Fruit fly (Drosophila melanogaster): ENCODE data around the gene cDIP.
A peak's percentile ranks its signal among the peaks of the same experiment; 100 is the strongest.

Gene cDIP

DNA sequence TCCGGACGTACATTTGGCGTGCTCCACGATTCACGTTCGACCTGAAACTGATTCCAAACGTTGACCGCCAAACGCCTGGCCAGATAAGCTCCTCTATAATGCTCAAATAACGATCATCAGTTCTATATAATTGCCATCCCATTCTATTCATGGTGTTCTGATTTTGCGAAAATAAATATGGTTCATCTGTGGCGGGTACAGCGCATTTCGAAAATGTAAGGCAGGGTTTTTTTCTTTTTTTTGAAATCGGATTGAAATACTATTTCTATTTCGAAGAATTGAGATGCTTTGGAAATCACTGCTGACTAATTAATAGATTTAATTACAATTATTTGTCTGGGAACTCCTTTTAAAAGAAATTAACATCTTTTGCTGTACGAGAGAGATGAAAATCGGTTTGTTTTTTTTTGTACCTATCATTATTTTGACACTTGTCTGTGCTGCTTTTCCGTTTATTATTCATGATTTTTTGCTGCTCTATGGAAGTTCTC is at the start of gene cDIP:
TSS of gene cDIP (minus strand) at position 51 of the 491 bp plus-strand sequence.
- TF ChIP-seq CG10631 (GFP tag; optimal IDR thresholded peaks at IDR 0.05) = no peak
- TF ChIP-seq net (GFP tag; optimal IDR thresholded peaks at IDR 0.05) = no peak
- no peak for TF ChIP-seq CG7368 (GFP tag; optimal IDR thresholded peaks at IDR 0.05)

- TF ChIP-seq ss (GFP tag; optimal IDR thresholded peaks at IDR 0.05) (no peak), CG34406 (GFP tag; optimal IDR thresholded peaks at IDR 0.05) (no peak), CG11762 (GFP tag; optimal IDR thresholded peaks at IDR 0.05; ENCODE audit: insufficient read depth) (no peak), Eip93F (GFP tag; optimal IDR thresholded peaks at IDR 0.05) (no peak), CG11294 (GFP tag; IDR thresholded peaks at IDR 0.05) (no peak), dsx (GFP tag; optimal IDR thresholded peaks at IDR 0.05; ENCODE audit: poor library complexity, severe bottlenecking) (no peak), CG16779 (tag; optimal IDR thresholded peaks at IDR 0.05) (no peak), net (GFP tag; optimal IDR thresholded peaks at IDR 0.05) (no peak), spab (GFP tag; optimal IDR thresholded peaks at IDR 0.05) (no peak), OdsH (GFP tag; optimal IDR thresholded peaks at IDR 0.05) (no peak), esn (GFP tag; optimal IDR thresholded peaks at IDR 0.05) (no peak), CG3919 (GFP tag; optimal IDR thresholded peaks at IDR 0.05) (no peak), Hr38 (GFP tag; optimal IDR thresholded peaks at IDR 0.05) (no peak), Smox (GFP tag; optimal IDR thresholded peaks at IDR 0.05) (no peak)
Observed at dm6 chr3R:21210081-21210480, 49.2 kb upstream of the cDIP start.

dm6 chr3R:21206802-21207238 is 45.9 kb upstream of the cDIP start:
- no peak for TF ChIP-seq topi (GFP tag; optimal IDR thresholded peaks at IDR 0.05)
- TF ChIP-seq fd59A (GFP tag; optimal IDR thresholded peaks at IDR 0.05) = no peak
- peak; percentile 74 for TF ChIP-seq fkh (GFP tag; optimal IDR thresholded peaks at IDR 0.05)
- no peak for TF ChIP-seq CG11902 (GFP tag; optimal IDR thresholded peaks at IDR 0.05)
- TF ChIP-seq CG8119 (GFP tag; IDR thresholded peaks at IDR 0.05) = no peak
- TF ChIP-seq vri (GFP tag; optimal IDR thresholded peaks at IDR 0.05) = peak; percentile 87

DNA sequence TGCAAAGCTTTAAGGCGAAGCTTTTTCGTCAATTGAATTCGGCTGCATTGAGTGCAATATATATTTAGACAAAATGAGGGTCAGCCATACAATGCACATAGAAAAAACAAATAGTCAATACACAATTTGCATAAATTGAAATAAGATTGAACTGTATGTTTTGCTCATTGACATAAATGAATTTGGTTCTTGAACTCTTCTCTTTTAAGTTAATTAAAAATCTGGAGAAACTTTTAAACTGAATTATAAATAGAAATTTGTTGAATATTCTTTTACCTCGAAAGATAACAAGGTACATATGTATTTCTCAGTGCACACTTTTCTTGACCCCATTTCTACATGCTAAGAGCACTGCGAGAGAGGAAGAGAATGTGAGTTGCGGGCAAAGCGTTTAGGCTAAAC is 45.4 kb upstream of the cDIP start:
- TF ChIP-seq Gug (GFP tag; IDR thresholded peaks at IDR 0.05) (peak; percentile 64), CG6276 (GFP tag; optimal IDR thresholded peaks at IDR 0.05) (peak; percentile 57), CG10631 (GFP tag; optimal IDR thresholded peaks at IDR 0.05) (peak; percentile 43), CG4318 (GFP tag; optimal IDR thresholded peaks at IDR 0.05) (peak; percentile 47), salr (GFP tag; optimal IDR thresholded peaks at IDR 0.05) (peak in 1 of 2 experiments; percentile 78), CG8119 (GFP tag; IDR thresholded peaks at IDR 0.05) (peak; percentile 67; the same call in 1 of the 3 replicates), vri (GFP tag; optimal IDR thresholded peaks at IDR 0.05) (no peak), CG9139 (GFP tag; optimal IDR thresholded peaks at IDR 0.05) (no peak), CG16779 (tag; optimal IDR thresholded peaks at IDR 0.05) (no peak), CG6792 (GFP tag; optimal IDR thresholded peaks at IDR 0.05) (no peak), OdsH (GFP tag; optimal IDR thresholded peaks at IDR 0.05) (peak; percentile 18), CG32006 (GFP tag; optimal IDR thresholded peaks at IDR 0.05) (peak; percentile 85), svp (GFP tag) (peak; percentile 83), Eip78C (GFP tag) (peak; percentile 64), Eip93F (GFP tag; optimal IDR thresholded peaks at IDR 0.05) (no peak), Hr4 (GFP tag; optimal IDR thresholded peaks at IDR 0.05) (peak; percentile 55), CG15336 (GFP tag; IDR thresholded peaks at IDR 0.05) (peak; percentile 70), CG6163 (GFP tag; IDR thresholded peaks at IDR 0.05) (peak; percentile 37; the same call in 2 of the 3 replicates), pdm3 (GFP tag; optimal IDR thresholded peaks at IDR 0.05) (peak; percentile 33), CG11294 (GFP tag; IDR thresholded peaks at IDR 0.05) (peak; percentile 48; the same call in 1 of the 2 replicates), dac (GFP tag; optimal IDR thresholded peaks at IDR 0.05) (peak; percentile 7), fkh (GFP tag; optimal IDR thresholded peaks at IDR 0.05) (no peak), net (GFP tag; optimal IDR thresholded peaks at IDR 0.05) (peak; percentile 27)
